Fruit fly (Drosophila melanogaster): ENCODE results near the gene Polr1C.

Polr1C gene

dm6 chr2L:4996283-4996922, 27.6 kb downstream of the Polr1C start:
- peak; percentile 94 for TF ChIP-seq Blimp-1 (GFP tag; optimal IDR thresholded peaks at IDR 0.05)
- TF ChIP-seq CG15336 (GFP tag; IDR thresholded peaks at IDR 0.05), result no peak
- TF ChIP-seq CG11902 (GFP tag; optimal IDR thresholded peaks at IDR 0.05), result no peak
- TF ChIP-seq eg (GFP tag; IDR thresholded peaks at IDR 0.05), result no peak
- no peak for TF ChIP-seq Hr4 (GFP tag; optimal IDR thresholded peaks at IDR 0.05)
- TF ChIP-seq fd85E (GFP tag; optimal IDR thresholded peaks at IDR 0.05), result no peak
- TF ChIP-seq Ets96B (tag; optimal IDR thresholded peaks at IDR 0.05), result no peak
- TF ChIP-seq Eip78C (GFP tag), result peak; percentile 58
- TF ChIP-seq Sox102F (GFP tag; optimal IDR thresholded peaks at IDR 0.05), result no peak
- no peak for TF ChIP-seq CG8319 (GFP tag; optimal IDR thresholded peaks at IDR 0.05)
- no peak for TF ChIP-seq topi (GFP tag; optimal IDR thresholded peaks at IDR 0.05)

- peak; percentile 99 for TF ChIP-seq Gug (GFP tag; IDR thresholded peaks at IDR 0.05)
- peak; percentile 99 for TF ChIP-seq spab (GFP tag; optimal IDR thresholded peaks at IDR 0.05)
- peak; percentile 99 for TF ChIP-seq pdm3 (GFP tag; optimal IDR thresholded peaks at IDR 0.05)
- TF ChIP-seq CG6808 (GFP tag; optimal IDR thresholded peaks at IDR 0.05), result peak; percentile 98
- TF ChIP-seq Ets96B (tag; optimal IDR thresholded peaks at IDR 0.05), result peak; percentile 99
- peak; percentile 100 for TF ChIP-seq CG3919 (GFP tag; optimal IDR thresholded peaks at IDR 0.05)
- TF ChIP-seq CG32006 (GFP tag; optimal IDR thresholded peaks at IDR 0.05), result peak; percentile 100
- peak; percentile 100 for TF ChIP-seq Eip78C (GFP tag)
- TF ChIP-seq dac (GFP tag; optimal IDR thresholded peaks at IDR 0.05), result peak; percentile 99
- TF ChIP-seq CG4318 (GFP tag; optimal IDR thresholded peaks at IDR 0.05), result peak; percentile 99
- peak; percentile 99 for TF ChIP-seq CG10631 (GFP tag; optimal IDR thresholded peaks at IDR 0.05)
- TF ChIP-seq fkh (GFP tag; optimal IDR thresholded peaks at IDR 0.05), result peak; percentile 90
- TF ChIP-seq svp (GFP tag), result peak; percentile 100
- TF ChIP-seq salr (GFP tag; optimal IDR thresholded peaks at IDR 0.05), result peak; percentile 98 to 99
- peak; percentile 99 for TF ChIP-seq CG3032 (tag; optimal IDR thresholded peaks at IDR 0.05)
- peak; percentile 99 for TF ChIP-seq lz (GFP tag; optimal IDR thresholded peaks at IDR 0.05)
- TF ChIP-seq Blimp-1 (GFP tag; optimal IDR thresholded peaks at IDR 0.05), result peak; percentile 97
- peak; percentile 98 for TF ChIP-seq fd59A (GFP tag; optimal IDR thresholded peaks at IDR 0.05)
- TF ChIP-seq Lpt (GFP tag; optimal IDR thresholded peaks at IDR 0.05), result peak; percentile 100
- peak; percentile 99 for TF ChIP-seq CG16779 (tag; optimal IDR thresholded peaks at IDR 0.05)
- peak; percentile 99 for TF ChIP-seq CG31627 (GFP tag; optimal IDR thresholded peaks at IDR 0.05)
- TF ChIP-seq Met (GFP tag; optimal IDR thresholded peaks at IDR 0.05), result peak; percentile 99
- TF ChIP-seq OdsH (GFP tag; optimal IDR thresholded peaks at IDR 0.05), result peak; percentile 99
- peak; percentile 99 for TF ChIP-seq Sox15 (GFP tag; optimal IDR thresholded peaks at IDR 0.05)
- peak; percentile 90 for TF ChIP-seq Hr38 (GFP tag; optimal IDR thresholded peaks at IDR 0.05)
- TF ChIP-seq Ets21C (GFP tag; optimal IDR thresholded peaks at IDR 0.05), result peak; percentile 99
- peak; percentile 98 for TF ChIP-seq vri (GFP tag; optimal IDR thresholded peaks at IDR 0.05)
- TF ChIP-seq CG6792 (GFP tag; optimal IDR thresholded peaks at IDR 0.05), result peak; percentile 99
- peak; percentile 98 for TF ChIP-seq achi (GFP tag; optimal IDR thresholded peaks at IDR 0.05)
- TF ChIP-seq CG9139 (GFP tag; optimal IDR thresholded peaks at IDR 0.05), result peak; percentile 96
- peak; percentile 98 for TF ChIP-seq CG8319 (GFP tag; optimal IDR thresholded peaks at IDR 0.05)
- peak; percentile 99 for TF ChIP-seq Eip75B (GFP tag; optimal IDR thresholded peaks at IDR 0.05)
- peak; percentile 99 for TF ChIP-seq CG11762 (GFP tag; optimal IDR thresholded peaks at IDR 0.05; ENCODE audit: insufficient read depth)
- peak; percentile 99 for TF ChIP-seq Hr39 (GFP tag; optimal IDR thresholded peaks at IDR 0.05)
- TF ChIP-seq net (GFP tag; optimal IDR thresholded peaks at IDR 0.05), result peak; percentile 99
- peak; percentile 99 for TF ChIP-seq CG1621 (tag; optimal IDR thresholded peaks at IDR 0.05)
- peak; percentile 99 for TF ChIP-seq CG8119 (GFP tag; IDR thresholded peaks at IDR 0.05)
- TF ChIP-seq CG8632 (GFP tag; optimal IDR thresholded peaks at IDR 0.05), result peak; percentile 99
- peak; percentile 100 for TF ChIP-seq CG6276 (GFP tag; optimal IDR thresholded peaks at IDR 0.05)
- TF ChIP-seq eg (GFP tag; IDR thresholded peaks at IDR 0.05), result peak; percentile 99
- TF ChIP-seq fd85E (GFP tag; optimal IDR thresholded peaks at IDR 0.05), result peak; percentile 98
- TF ChIP-seq acj6 (GFP tag; optimal IDR thresholded peaks at IDR 0.05), result peak; percentile 99
Measured at dm6 chr2L:4997401-4998259, 28.8 kb downstream of the Polr1C start.
